Fruit fly (Drosophila melanogaster) whole organism, embryonic: ENCODE results near the gene PLCXD.
A peak's percentile ranks its signal among the peaks of the same experiment; 100 is the strongest.

Source experiments
- Abd-B ChIP-seq: fragments of 200-800 bp; sonication (Bioruptor generic); optimal IDR thresholded peaks from 2 replicates; lab custom pipeline; 2018; ENCODE audit warnings: missing biosample characterization, mild to moderate bottlenecking, missing genetic modification characterization, moderate library complexity
- Aef1 ChIP-seq: fragments of 200-800 bp; sonication (Bioruptor generic); IDR thresholded peaks from 3 replicates; pipeline ENCODE4 v1.3.6; 2022; ENCODE audit warnings: missing biosample characterization, missing genetic modification characterization
- Antp ChIP-seq: fragments of 200-800 bp; sonication (Bioruptor generic); optimal IDR thresholded peaks from 3 replicates; lab custom pipeline; 2016; ENCODE audit warnings: missing biosample characterization, missing genetic modification characterization
- Atf6 ChIP-seq: fragments of 200-800 bp; sonication (Bioruptor generic); IDR thresholded peaks from 2 replicates; pipeline ENCODE4 v1.3.6; 2022; ENCODE audit warnings: missing biosample characterization, missing genetic modification characterization
- C15 ChIP-seq: fragments of 200-800 bp; sonication (Bioruptor generic); IDR thresholded peaks from 3 replicates; pipeline ENCODE4 v1.3.6; 2022; ENCODE audit warnings: missing biosample characterization, missing genetic modification characterization
- CG11247 ChIP-seq: fragments of 200-800 bp; sonication (Bioruptor generic); IDR thresholded peaks from 2 replicates; pipeline ENCODE4 v1.3.6; 2022; ENCODE audit warnings: missing biosample characterization, missing genetic modification characterization
- CG12219 ChIP-seq: fragments of 200-800 bp; sonication (Bioruptor generic); optimal IDR thresholded peaks from 3 replicates; lab custom pipeline; 2018; ENCODE audit warnings: missing biosample characterization, mild to moderate bottlenecking, missing genetic modification characterization
- CG12391 ChIP-seq: fragments of 200-800 bp; sonication (Bioruptor generic); optimal IDR thresholded peaks from 3 replicates; lab custom pipeline; 2018; ENCODE audit warnings: missing biosample characterization, mild to moderate bottlenecking, missing genetic modification characterization, moderate library complexity
- CG13123 ChIP-seq: fragments of 200-800 bp; sonication (Bioruptor generic); optimal IDR thresholded peaks from 2 replicates; lab custom pipeline; 2016; ENCODE audit warnings: missing biosample characterization, missing genetic modification characterization
- CG13287 ChIP-seq: fragments of 200-800 bp; sonication (Bioruptor generic); IDR thresholded peaks from 2 replicates; pipeline ENCODE4 v1.3.6; 2022; ENCODE audit warnings: missing biosample characterization, missing genetic modification characterization; ENCODE audit not compliant: partially characterized antibody
- CG14860 ChIP-seq: fragments of 200-800 bp; sonication (Bioruptor generic); IDR thresholded peaks from 3 replicates; pipeline ENCODE4 v1.3.6; 2022; ENCODE audit warnings: missing biosample characterization, missing genetic modification characterization; ENCODE audit not compliant: partially characterized antibody
- CG15011 ChIP-seq: fragments of 200-800 bp; sonication (Bioruptor generic); optimal IDR thresholded peaks from 3 replicates; lab custom pipeline; 2018; ENCODE audit warnings: missing biosample characterization, mild to moderate bottlenecking, missing genetic modification characterization
- CG17328 ChIP-seq: fragments of 200-800 bp; sonication (Bioruptor generic); IDR thresholded peaks from 2 replicates; pipeline ENCODE4 v1.3.6; 2022; ENCODE audit warnings: missing biosample characterization, missing genetic modification characterization
- CG17385 ChIP-seq: fragments of 200-800 bp; sonication (Bioruptor generic); optimal IDR thresholded peaks from 3 replicates; lab custom pipeline; 2018; ENCODE audit warnings: missing biosample characterization, mild to moderate bottlenecking, missing genetic modification characterization
- CG17568 ChIP-seq: fragments of 200-800 bp; sonication (Bioruptor generic); optimal IDR thresholded peaks from 2 replicates; lab custom pipeline; 2018; ENCODE audit warnings: missing biosample characterization, mild to moderate bottlenecking, missing genetic modification characterization, moderate library complexity
- CG17612 ChIP-seq: fragments of 200-800 bp; sonication (Bioruptor generic); IDR thresholded peaks from 2 replicates; pipeline ENCODE4 v1.3.6; 2022; ENCODE audit warnings: missing biosample characterization, missing genetic modification characterization
- CG2712 ChIP-seq: fragments of 200-800 bp; optimal IDR thresholded peaks from 3 replicates; lab custom pipeline; 2019; ENCODE audit warnings: missing biosample characterization, mild to moderate bottlenecking, missing genetic modification characterization, moderate library complexity
- CG3838 ChIP-seq: fragments of 200-800 bp; sonication (Bioruptor generic); optimal IDR thresholded peaks from 3 replicates; lab custom pipeline; 2016; ENCODE audit warnings: missing biosample characterization, missing genetic modification characterization
- CG42726 ChIP-seq: fragments of 200-800 bp; sonication (Bioruptor generic); IDR thresholded peaks from 2 replicates; pipeline ENCODE4 v1.3.6; 2022; ENCODE audit warnings: missing biosample characterization, missing genetic modification characterization; ENCODE audit not compliant: partially characterized antibody
- CG4360 ChIP-seq: fragments of 200-800 bp; sonication (Bioruptor generic); IDR thresholded peaks from 2 replicates; pipeline ENCODE4 v1.3.6; 2022; ENCODE audit warnings: missing biosample characterization, missing genetic modification characterization
- CG4820 ChIP-seq: fragments of 200-800 bp; sonication (Bioruptor generic); optimal IDR thresholded peaks from 3 replicates; lab custom pipeline; 2016; ENCODE audit warnings: missing biosample characterization, missing genetic modification characterization
- CG5953 ChIP-seq: fragments of 200-800 bp; sonication (Bioruptor generic); IDR thresholded peaks from 2 replicates; pipeline ENCODE4 v1.3.6; 2022; ENCODE audit warnings: missing biosample characterization, missing genetic modification characterization
- CG9932 ChIP-seq: fragments of 200-800 bp; sonication (Bioruptor generic); IDR thresholded peaks from 2 replicates; pipeline ENCODE4 v1.3.6; 2022; ENCODE audit warnings: missing biosample characterization, missing genetic modification characterization
- CHES-1-like ChIP-seq: fragments of 200-800 bp; sonication (Bioruptor generic); optimal IDR thresholded peaks from 2 replicates; lab custom pipeline; 2016; ENCODE audit warnings: missing biosample characterization, missing genetic modification characterization
- CTCF ChIP-seq: fragments of 200-800 bp; sonication (Bioruptor generic); optimal IDR thresholded peaks from 2 replicates; lab custom pipeline; 2017; ENCODE audit warnings: missing biosample characterization, mild to moderate bottlenecking, missing genetic modification characterization, moderate library complexity
- CrebB ChIP-seq: fragments of 200-800 bp; sonication (Bioruptor generic); optimal IDR thresholded peaks from 3 replicates; lab custom pipeline; 2018; ENCODE audit warnings: missing biosample characterization, mild to moderate bottlenecking, missing genetic modification characterization
- Gug ChIP-seq: fragments of 200-800 bp; sonication (Bioruptor generic); IDR thresholded peaks from 4 replicates; pipeline ENCODE4 v1.3.6; 2022; ENCODE audit warnings: missing biosample characterization, missing genetic modification characterization
- Hand ChIP-seq: fragments of 200-800 bp; sonication (Bioruptor generic); optimal IDR thresholded peaks from 2 replicates; lab custom pipeline; 2017; ENCODE audit warnings: mild to moderate bottlenecking, missing biosample characterization, missing genetic modification reagents, missing genetic modification characterization
- NC2β ChIP-seq: fragments of 200-800 bp; sonication (Bioruptor generic); optimal IDR thresholded peaks from 2 replicates; lab custom pipeline; 2016; ENCODE audit warnings: missing biosample characterization, missing genetic modification characterization
- NFAT ChIP-seq: fragments of 200-800 bp; sonication (Bioruptor generic); IDR thresholded peaks from 2 replicates; pipeline ENCODE4 v1.3.6; 2022; ENCODE audit warnings: missing biosample characterization, missing genetic modification characterization
- NK7.1 ChIP-seq: fragments of 200-800 bp; sonication (Bioruptor generic); optimal IDR thresholded peaks from 3 replicates; lab custom pipeline; 2016; ENCODE audit warnings: missing biosample characterization, missing genetic modification characterization
- Sry-δ ChIP-seq: fragments of 200-800 bp; sonication (Bioruptor generic); optimal IDR thresholded peaks from 2 replicates; lab custom pipeline; 2016; ENCODE audit warnings: missing biosample characterization, missing genetic modification characterization
- Taf1 ChIP-seq: fragments of 200-800 bp; sonication (Bioruptor generic); IDR thresholded peaks from 2 replicates; pipeline ENCODE4 v1.3.6; 2022; ENCODE audit warnings: missing biosample characterization, missing genetic modification characterization
- bcd ChIP-seq: fragments of 200-800 bp; sonication (Bioruptor generic); optimal IDR thresholded peaks from 2 replicates; lab custom pipeline; 2017; ENCODE audit warnings: missing biosample characterization, mild to moderate bottlenecking, missing genetic modification characterization
- croc ChIP-seq: fragments of 200-800 bp; sonication (Bioruptor generic); conservative IDR thresholded peaks from 3 replicates; pipeline ENCODE4 v1.3.6; 2022; ENCODE audit warnings: missing biosample characterization, missing genetic modification characterization
- da ChIP-seq: fragments of 200-800 bp; sonication (Bioruptor generic); optimal IDR thresholded peaks from 2 replicates; lab custom pipeline; 2016; ENCODE audit warnings: missing biosample characterization, missing genetic modification characterization
- grn ChIP-seq: fragments of 200-800 bp; sonication (Bioruptor generic); optimal IDR thresholded peaks from 3 replicates; lab custom pipeline; 2017; ENCODE audit warnings: missing biosample characterization, missing genetic modification characterization
- inv ChIP-seq: fragments of 200-800 bp; sonication (Bioruptor generic); IDR thresholded peaks from 2 replicates; pipeline ENCODE4 v1.3.6; 2022; ENCODE audit warnings: missing biosample characterization, missing genetic modification characterization; ENCODE audit not compliant: partially characterized antibody
- kah ChIP-seq: fragments of 200-800 bp; sonication (Bioruptor generic); optimal IDR thresholded peaks from 2 replicates; lab custom pipeline; 2018; ENCODE audit warnings: missing biosample characterization, mild to moderate bottlenecking, missing genetic modification characterization
- lmd ChIP-seq: fragments of 200-800 bp; sonication (Bioruptor generic); IDR thresholded peaks from 2 replicates; pipeline ENCODE4 v1.3.6; 2022; ENCODE audit warnings: missing biosample characterization, missing genetic modification characterization
- oc ChIP-seq: fragments of 200-800 bp; sonication (Bioruptor generic); optimal IDR thresholded peaks from 2 replicates; lab custom pipeline; 2018; ENCODE audit warnings: missing biosample characterization, mild to moderate bottlenecking, missing genetic modification characterization, moderate library complexity
- org-1 ChIP-seq: fragments of 200-800 bp; sonication (Bioruptor generic); optimal IDR thresholded peaks from 2 replicates; lab custom pipeline; 2017; ENCODE audit warnings: missing biosample characterization, missing genetic modification characterization
- pfk ChIP-seq: fragments of 200-800 bp; sonication (Bioruptor generic); optimal IDR thresholded peaks from 2 replicates; lab custom pipeline; 2018; ENCODE audit warnings: missing biosample characterization, mild to moderate bottlenecking, missing genetic modification characterization, moderate library complexity
- repo ChIP-seq: fragments of 200-800 bp; sonication (Bioruptor generic); optimal IDR thresholded peaks from 2 replicates; lab custom pipeline; 2016; ENCODE audit warnings: missing biosample characterization, missing genetic modification characterization
- row ChIP-seq: fragments of 200-800 bp; sonication (Bioruptor generic); IDR thresholded peaks from 3 replicates; pipeline ENCODE4 v1.3.6; 2022; ENCODE audit warnings: missing biosample characterization, missing genetic modification characterization
- sd ChIP-seq: fragments of 200-800 bp; sonication (Bioruptor generic); optimal IDR thresholded peaks from 3 replicates; lab custom pipeline; 2018; ENCODE audit warnings: missing biosample characterization, mild to moderate bottlenecking, missing genetic modification characterization, moderate library complexity
- sens-2 ChIP-seq: fragments of 200-800 bp; sonication (Bioruptor generic); IDR thresholded peaks from 2 replicates; pipeline ENCODE4 v1.3.6; 2022; ENCODE audit warnings: missing biosample characterization, missing genetic modification characterization
- sob ChIP-seq: fragments of 200-800 bp; sonication (Bioruptor generic); IDR thresholded peaks from 2 replicates; pipeline ENCODE4 v1.3.6; 2022; ENCODE audit warnings: missing biosample characterization, missing genetic modification characterization
- trem ChIP-seq: fragments of 200-800 bp; optimal IDR thresholded peaks from 3 replicates; lab custom pipeline; 2019; ENCODE audit warnings: missing biosample characterization, mild to moderate bottlenecking, missing genetic modification characterization, moderate library complexity
- wdn ChIP-seq: fragments of 200-800 bp; sonication (Bioruptor generic); IDR thresholded peaks from 2 replicates; pipeline ENCODE4 v1.3.6; 2022; ENCODE audit warnings: missing biosample characterization, missing genetic modification characterization
- wor ChIP-seq: fragments of 200-800 bp; sonication (Bioruptor generic); IDR thresholded peaks from 2 replicates; pipeline ENCODE4 v1.3.6; 2022; ENCODE audit warnings: missing biosample characterization, missing genetic modification characterization

Gene PLCXD

DNA sequence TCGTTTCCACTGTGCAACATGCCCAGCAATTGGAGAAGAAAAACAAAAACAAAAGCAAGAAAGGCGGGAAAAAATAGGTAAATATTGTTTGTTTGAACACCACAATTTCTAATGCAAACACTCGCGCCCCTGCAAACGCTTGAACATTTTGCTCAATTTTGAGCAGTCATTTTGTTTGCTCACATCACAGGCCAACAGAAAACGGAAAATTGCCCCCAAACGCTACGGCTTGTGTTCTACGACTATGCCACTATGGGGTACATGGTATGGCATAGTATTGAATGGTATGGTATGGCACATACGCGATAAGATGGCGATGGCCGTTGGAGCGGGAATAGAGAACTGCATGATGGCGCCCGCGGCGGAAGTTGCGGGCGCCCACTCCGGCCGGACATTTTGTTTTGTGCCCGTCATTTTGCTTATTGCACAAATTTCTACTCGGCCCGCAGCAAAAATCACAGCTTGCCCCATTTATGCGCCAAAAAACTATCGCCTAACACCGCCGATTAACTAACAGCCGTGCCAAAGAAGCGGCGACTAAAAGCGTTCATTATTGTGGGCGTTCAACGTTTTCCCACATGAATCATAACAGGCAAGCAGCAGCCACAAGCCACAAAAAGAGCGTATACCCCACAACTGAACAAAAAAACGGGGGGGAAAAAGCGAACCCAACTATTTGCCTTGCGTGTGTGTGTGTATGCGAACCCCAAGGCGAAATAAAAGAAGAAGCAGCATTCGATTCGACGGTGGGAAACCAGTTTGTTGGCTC is 44.8 kb upstream of the PLCXD start (continued):
- peak; percentile 13 for TF ChIP-seq CG4820 (GFP tag; lab: Kevin White, UChicago)
- TF ChIP-seq CHES-1-like (GFP tag; lab: Kevin White, UChicago), result peak; percentile 77
- no peak for TF ChIP-seq CG11247
- no peak for TF ChIP-seq CG4360 (GFP tag; lab: Robert Waterston, UW)
- peak; percentile 91 for TF ChIP-seq CG17385 (GFP tag; lab: Kevin White, UChicago)
- TF ChIP-seq sens-2 (GFP tag; lab: Robert Waterston, UW), result no peak
- TF ChIP-seq CG12219, result peak; percentile 77
- no peak for TF ChIP-seq NK7.1
- peak; percentile 55 for TF ChIP-seq CG15011 (GFP tag; lab: Kevin White, UChicago)
- peak; percentile 100 for TF ChIP-seq sd
- TF ChIP-seq Hand (GFP tag; lab: Kevin White, UChicago), result no peak
- peak; percentile 6 for TF ChIP-seq grn (GFP tag; lab: Kevin White, UChicago)
- TF ChIP-seq Aef1 (GFP tag; lab: Robert Waterston, UW), result no peak
- no peak for TF ChIP-seq CG13287 (GFP tag; lab: Robert Waterston, UW)
- TF ChIP-seq kah (GFP tag; lab: Kevin White, UChicago), result peak; percentile 26
- TF ChIP-seq croc (GFP tag; lab: Robert Waterston, UW), result no peak; the same call in 1 of the 3 replicates
- TF ChIP-seq sob (GFP tag; lab: Robert Waterston, UW), result no peak
- TF ChIP-seq Taf1 (GFP tag; lab: Robert Waterston, UW), result no peak
- TF ChIP-seq Atf6 (GFP tag; lab: Robert Waterston, UW), result no peak
- TF ChIP-seq inv (GFP tag; lab: Robert Waterston, UW), result no peak
- no peak for TF ChIP-seq Gug (GFP tag; lab: Robert Waterston, UW)
- TF ChIP-seq CG2712 (tag; lab: Kevin White, UChicago), result peak; percentile 2
- TF ChIP-seq NFAT, result no peak
- TF ChIP-seq bcd (GFP tag; lab: Kevin White, UChicago), result peak; percentile 36
- TF ChIP-seq row (GFP tag; lab: Robert Waterston, UW), result no peak
- peak; percentile 85 for TF ChIP-seq org-1 (GFP tag; lab: Kevin White, UChicago)
- TF ChIP-seq CG5953 (GFP tag; lab: Robert Waterston, UW), result no peak
- TF ChIP-seq CG12391 (tag; lab: Kevin White, UChicago), result peak; percentile 65
- no peak for TF ChIP-seq wdn
- peak; percentile 33 for TF ChIP-seq Antp (GFP tag; lab: Kevin White, UChicago)
- TF ChIP-seq oc (tag; lab: Kevin White, UChicago), result no peak
- no peak for TF ChIP-seq Sry-δ (GFP tag; lab: Kevin White, UChicago)
- no peak for TF ChIP-seq CTCF (GFP tag; lab: Kevin White, UChicago)
- no peak for TF ChIP-seq CG42726
- peak; percentile 96 for TF ChIP-seq CG3838 (GFP tag; lab: Kevin White, UChicago)
- peak; percentile 94 for TF ChIP-seq CG17568 (GFP tag; lab: Kevin White, UChicago)
- TF ChIP-seq Abd-B (GFP tag; lab: Kevin White, UChicago), result no peak
- no peak for TF ChIP-seq CG17612 (GFP tag; lab: Robert Waterston, UW)
- peak; percentile 76 for TF ChIP-seq CG13123 (GFP tag; lab: Kevin White, UChicago)
- TF ChIP-seq wor, result no peak
- TF ChIP-seq trem (tag; lab: Kevin White, UChicago), result peak; percentile 20
- no peak for TF ChIP-seq CG9932
- TF ChIP-seq CrebB (tag; lab: Kevin White, UChicago), result peak; percentile 85
- TF ChIP-seq pfk (GFP tag; lab: Kevin White, UChicago), result peak; percentile 68
- no peak for TF ChIP-seq C15 (GFP tag; lab: Robert Waterston, UW)
- TF ChIP-seq repo (GFP tag; lab: Kevin White, UChicago), result no peak
- no peak for TF ChIP-seq lmd (GFP tag; lab: Robert Waterston, UW)
- no peak for TF ChIP-seq CG17328 (GFP tag; lab: Robert Waterston, UW)
- TF ChIP-seq da, result no peak
- TF ChIP-seq NC2β (GFP tag; lab: Kevin White, UChicago), result peak; percentile 70
- no peak for TF ChIP-seq CG14860
